Worm (Caenorhabditis elegans): ENCODE results near the gene C01G10.7.

C01G10.7 gene

ce11 chrV:15055873-15056272 lies 29.7 kb upstream of the C01G10.7 start, which contains the start of gene C25D7.16:
TSS of gene C25D7.16 (plus strand) at chrV:15056173.
- TF ChIP-seq madf-2 (tag; optimal IDR thresholded peaks at IDR 0.05) (no peak), nhr-232 (tag; optimal IDR thresholded peaks at IDR 0.05) (no peak), lim-6 (tag; optimal IDR thresholded peaks at IDR 0.05) (no peak), lin-11 (tag; optimal IDR thresholded peaks at IDR 0.05) (no peak), unc-3 (GFP tag; conservative IDR thresholded peaks at IDR 0.05) (no peak), unc-3 (tag; optimal IDR thresholded peaks at IDR 0.05) (no peak), ceh-31 (tag; optimal IDR thresholded peaks at IDR 0.05) (no peak), che-1 (tag; optimal IDR thresholded peaks at IDR 0.05) (no peak), pros-1 (tag; optimal IDR thresholded peaks at IDR 0.05) (no peak), ama-1 (optimal IDR thresholded peaks at IDR 0.05) (no peak), ceh-48 (tag; optimal IDR thresholded peaks at IDR 0.05) (no peak), pax-1 (tag; optimal IDR thresholded peaks at IDR 0.05) (no peak), ceh-24 (tag; optimal IDR thresholded peaks at IDR 0.05) (no peak), syd-9 (tag; optimal IDR thresholded peaks at IDR 0.05) (no peak), K09A11.1 (tag; optimal IDR thresholded peaks at IDR 0.05; ENCODE audit: insufficient read depth) (no peak), dmd-4 (tag; optimal IDR thresholded peaks at IDR 0.05; ENCODE audit: borderline replicate concordance) (no peak), ceh-14 (tag; optimal IDR thresholded peaks at IDR 0.05) (no peak), ztf-16 (tag; optimal IDR thresholded peaks at IDR 0.05) (no peak)

- no peak for TF ChIP-seq ceh-6 (GFP tag; optimal IDR thresholded peaks at IDR 0.05)
Observed at ce11 chrV:15056346-15056839, 29.2 kb upstream of the C01G10.7 start.

- TF ChIP-seq rnt-1 (tag; optimal IDR thresholded peaks at IDR 0.05) = no peak
- TF ChIP-seq fax-1 (tag; optimal IDR thresholded peaks at IDR 0.05) = no peak
- TF ChIP-seq ceh-24 (tag; optimal IDR thresholded peaks at IDR 0.05) = no peak
- no peak for TF ChIP-seq dve-1 (tag; optimal IDR thresholded peaks at IDR 0.05)
- no peak for TF ChIP-seq sox-4 (tag; optimal IDR thresholded peaks at IDR 0.05)
- TF ChIP-seq unc-42 (tag; optimal IDR thresholded peaks at IDR 0.05) = no peak
- TF ChIP-seq tbx-7 (tag; optimal IDR thresholded peaks at IDR 0.05) = no peak
- no peak for TF ChIP-seq nhr-232 (tag; optimal IDR thresholded peaks at IDR 0.05)
- TF ChIP-seq ceh-2 (tag; optimal IDR thresholded peaks at IDR 0.05) = no peak
- TF ChIP-seq ceh-30 (tag; optimal IDR thresholded peaks at IDR 0.05) = no peak
- no peak for TF ChIP-seq unc-55 (GFP tag; optimal IDR thresholded peaks at IDR 0.05)
- TF ChIP-seq ceh-9 (tag; optimal IDR thresholded peaks at IDR 0.05) = no peak
- TF ChIP-seq ref-2 (tag; optimal IDR thresholded peaks at IDR 0.05) = no peak
- no peak for TF ChIP-seq ceh-45 (GFP tag; IDR thresholded peaks at IDR 0.05)
- no peak for TF ChIP-seq gmeb-2 (tag; optimal IDR thresholded peaks at IDR 0.05)
- TF ChIP-seq pat-9 (tag; optimal IDR thresholded peaks at IDR 0.05) = no peak
Observed at ce11 chrV:15057724-15058123, 27.8 kb upstream of the C01G10.7 start.

DNA sequence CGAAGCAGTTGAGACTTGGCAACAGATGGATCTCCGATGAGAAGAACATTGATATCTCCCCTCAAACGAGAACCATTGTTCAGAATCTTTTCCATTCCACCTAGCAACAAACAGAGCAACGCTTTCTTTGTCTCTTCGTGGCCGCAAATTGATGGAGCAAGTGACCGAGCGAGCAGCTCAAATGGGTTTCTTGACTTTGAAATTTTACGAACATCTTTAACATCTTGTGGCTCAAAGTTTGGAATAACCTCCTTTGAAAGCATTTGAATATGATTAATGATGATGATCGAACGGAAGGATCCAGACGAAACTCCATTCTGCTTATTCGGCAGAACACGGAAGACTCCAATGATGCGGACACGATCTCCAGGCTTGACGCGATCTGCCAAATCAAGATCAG lies 27.1 kb upstream of the C01G10.7 start:
- TF ChIP-seq pha-4 (tag; optimal IDR thresholded peaks at IDR 0.05) = no peak
- TF ChIP-seq K02D7.2 (tag; optimal IDR thresholded peaks at IDR 0.05) = no peak
- TF ChIP-seq unc-55 (GFP tag; optimal IDR thresholded peaks at IDR 0.05) = no peak
- TF ChIP-seq dve-1 (tag; optimal IDR thresholded peaks at IDR 0.05) = no peak
- TF ChIP-seq hlh-8 (tag; optimal IDR thresholded peaks at IDR 0.05) = no peak
- TF ChIP-seq zip-5 (tag; optimal IDR thresholded peaks at IDR 0.05) = no peak
- no peak for TF ChIP-seq ztf-16 (tag; optimal IDR thresholded peaks at IDR 0.05)
- no peak for TF ChIP-seq eyg-1 (tag; optimal IDR thresholded peaks at IDR 0.05)
- TF ChIP-seq mec-3 (tag; optimal IDR thresholded peaks at IDR 0.05; ENCODE audit: borderline replicate concordance) = no peak
- TF ChIP-seq ceh-9 (tag; optimal IDR thresholded peaks at IDR 0.05) = no peak
- TF ChIP-seq pat-9 (tag; optimal IDR thresholded peaks at IDR 0.05) = no peak
- TF ChIP-seq ceh-34 (tag; optimal IDR thresholded peaks at IDR 0.05) = no peak
- TF ChIP-seq sdc-2 (tag; optimal IDR thresholded peaks at IDR 0.05) = no peak
- TF ChIP-seq ceh-2 (tag; optimal IDR thresholded peaks at IDR 0.05) = no peak
- TF ChIP-seq nhr-11 (tag; optimal IDR thresholded peaks at IDR 0.05) = no peak
- no peak for TF ChIP-seq rnt-1 (tag; optimal IDR thresholded peaks at IDR 0.05)
- no peak for TF ChIP-seq unc-86 (tag; optimal IDR thresholded peaks at IDR 0.05)
- TF ChIP-seq fkh-6 (tag; optimal IDR thresholded peaks at IDR 0.05) = no peak
- no peak for TF ChIP-seq pqm-1 (tag; optimal IDR thresholded peaks at IDR 0.05)
- TF ChIP-seq ceh-30 (tag; optimal IDR thresholded peaks at IDR 0.05) = no peak

Measured in whole organism, late embryonic.